Fruit fly (Drosophila melanogaster) whole organism, embryonic: ENCODE measurements around the gene Dora.

Experiments used
- Asciz ChIP-seq: fragments of 200-800 bp; sonication (Bioruptor generic); optimal IDR thresholded peaks from 2 replicates; lab custom pipeline; 2017; ENCODE audit warnings: missing biosample characterization, mild to moderate bottlenecking, missing genetic modification characterization, missing genetic modification reagents
- Atf-2 ChIP-seq: fragments of 200-800 bp; sonication (Bioruptor generic); optimal IDR thresholded peaks from 2 replicates; lab custom pipeline; 2016; ENCODE audit warnings: missing biosample characterization, missing genetic modification characterization
- BtbVII ChIP-seq: fragments of 200-800 bp; sonication (Bioruptor generic); optimal IDR thresholded peaks from 3 replicates; lab custom pipeline; 2017; ENCODE audit warnings: missing biosample characterization, mild to moderate bottlenecking, missing genetic modification characterization
- CG10209 ChIP-seq: fragments of 200-800 bp; sonication (Bioruptor generic); optimal IDR thresholded peaks from 3 replicates; lab custom pipeline; 2017; ENCODE audit warnings: missing biosample characterization, mild to moderate bottlenecking, missing genetic modification characterization, missing genetic modification reagents
- CG10267 ChIP-seq: fragments of 200-800 bp; sonication (Bioruptor generic); optimal IDR thresholded peaks from 2 replicates; lab custom pipeline; 2018; ENCODE audit warnings: missing biosample characterization, mild to moderate bottlenecking, missing genetic modification characterization, moderate library complexity
- CG11398 ChIP-seq: fragments of 200-800 bp; sonication (Bioruptor generic); optimal IDR thresholded peaks from 2 replicates; lab custom pipeline; 2016; ENCODE audit warnings: missing biosample characterization, missing genetic modification characterization
- CG11456 ChIP-seq: fragments of 200-800 bp; sonication (Bioruptor generic); IDR thresholded peaks from 3 replicates; pipeline ENCODE4 v1.3.6; 2022; ENCODE audit warnings: missing biosample characterization, missing genetic modification characterization
- CG11723 ChIP-seq: fragments of 200-800 bp; sonication (Bioruptor generic); optimal IDR thresholded peaks from 2 replicates; lab custom pipeline; 2017; ENCODE audit warnings: missing biosample characterization, mild to moderate bottlenecking, missing genetic modification characterization
- CG12155 ChIP-seq: fragments of 200-800 bp; sonication (Bioruptor generic); optimal IDR thresholded peaks from 3 replicates; lab custom pipeline; 2016; ENCODE audit warnings: missing biosample characterization, missing genetic modification characterization
- CG12219 ChIP-seq: fragments of 200-800 bp; sonication (Bioruptor generic); optimal IDR thresholded peaks from 3 replicates; lab custom pipeline; 2018; ENCODE audit warnings: missing biosample characterization, mild to moderate bottlenecking, missing genetic modification characterization
- CG12744 ChIP-seq: fragments of 200-800 bp; sonication (Bioruptor generic); optimal IDR thresholded peaks from 2 replicates; lab custom pipeline; 2016; ENCODE audit warnings: missing biosample characterization, missing genetic modification characterization
- CG12942 ChIP-seq: fragments of 200-800 bp; sonication (Bioruptor generic); optimal IDR thresholded peaks from 3 replicates; lab custom pipeline; 2016; ENCODE audit warnings: missing biosample characterization, missing genetic modification characterization
- CG13123 ChIP-seq: fragments of 200-800 bp; sonication (Bioruptor generic); optimal IDR thresholded peaks from 2 replicates; lab custom pipeline; 2016; ENCODE audit warnings: missing biosample characterization, missing genetic modification characterization
- CG13624 ChIP-seq: fragments of 200-800 bp; sonication (Bioruptor generic); optimal IDR thresholded peaks from 2 replicates; lab custom pipeline; 2016; ENCODE audit warnings: missing biosample characterization, missing genetic modification characterization
- CG14441 ChIP-seq: fragments of 200-800 bp; sonication (Bioruptor generic); IDR thresholded peaks from 2 replicates; pipeline ENCODE4 v1.3.6; 2022; ENCODE audit warnings: missing biosample characterization, missing genetic modification characterization
- CG14667 ChIP-seq: fragments of 200-800 bp; sonication (Bioruptor generic); IDR thresholded peaks from 2 replicates; pipeline ENCODE4 v1.3.6; 2022; ENCODE audit warnings: missing biosample characterization, missing genetic modification characterization
- CG17612 ChIP-seq: fragments of 200-800 bp; sonication (Bioruptor generic); IDR thresholded peaks from 2 replicates; pipeline ENCODE4 v1.3.6; 2022; ENCODE audit warnings: missing biosample characterization, missing genetic modification characterization
- CG2129 ChIP-seq: fragments of 200-800 bp; sonication (Bioruptor generic); IDR thresholded peaks from 2 replicates; pipeline ENCODE4 v1.3.6; 2022; ENCODE audit warnings: missing biosample characterization, missing genetic modification characterization; ENCODE audit not compliant: partially characterized antibody
- CG2875 ChIP-seq: fragments of 200-800 bp; sonication (Bioruptor generic); optimal IDR thresholded peaks from 2 replicates; lab custom pipeline; 2017; ENCODE audit warnings: missing biosample characterization, mild to moderate bottlenecking, missing genetic modification characterization, missing genetic modification reagents
- CG32532 ChIP-seq: fragments of 200-800 bp; sonication (Bioruptor generic); IDR thresholded peaks from 2 replicates; pipeline ENCODE4 v1.3.6; 2022; ENCODE audit warnings: missing biosample characterization, missing genetic modification characterization
- CG32767 ChIP-seq: fragments of 200-800 bp; sonication (Bioruptor generic); IDR thresholded peaks from 2 replicates; pipeline ENCODE4 v1.3.6; 2022; ENCODE audit warnings: missing biosample characterization, missing genetic modification characterization
- CG3407 ChIP-seq: fragments of 200-800 bp; sonication (Bioruptor generic); optimal IDR thresholded peaks from 2 replicates; lab custom pipeline; 2018; ENCODE audit warnings: missing biosample characterization, mild to moderate bottlenecking, missing genetic modification characterization
- CG4707 ChIP-seq: fragments of 200-800 bp; sonication (Bioruptor generic); optimal IDR thresholded peaks from 2 replicates; lab custom pipeline; 2018; ENCODE audit warnings: missing biosample characterization, mild to moderate bottlenecking, missing genetic modification characterization, moderate library complexity
- CG5245 ChIP-seq: fragments of 200-800 bp; sonication (Bioruptor generic); optimal IDR thresholded peaks from 3 replicates; lab custom pipeline; 2016; ENCODE audit warnings: missing biosample characterization, missing genetic modification characterization
- CG6654 ChIP-seq: fragments of 200-800 bp; sonication (Bioruptor generic); optimal IDR thresholded peaks from 2 replicates; lab custom pipeline; 2017; ENCODE audit warnings: missing biosample characterization, mild to moderate bottlenecking, missing genetic modification characterization
- CTCF ChIP-seq: fragments of 200-800 bp; sonication (Bioruptor generic); optimal IDR thresholded peaks from 2 replicates; lab custom pipeline; 2017; ENCODE audit warnings: missing biosample characterization, mild to moderate bottlenecking, missing genetic modification characterization, moderate library complexity
- Deaf1 ChIP-seq: fragments of 200-800 bp; optimal IDR thresholded peaks from 3 replicates; lab custom pipeline; 2019; ENCODE audit warnings: missing biosample characterization, mild to moderate bottlenecking, missing genetic modification characterization, moderate library complexity
- Ets65A ChIP-seq: fragments of 200-800 bp; sonication (Bioruptor generic); peaks from one replicate; lab custom pipeline; 2016; ENCODE audit warnings: missing biosample characterization, missing genetic modification characterization
- Gsc ChIP-seq: fragments of 200-800 bp; sonication (Bioruptor generic); IDR thresholded peaks from 2 replicates; pipeline ENCODE4 v1.3.6; 2022; ENCODE audit warnings: missing biosample characterization, missing genetic modification characterization
- Gug ChIP-seq: fragments of 200-800 bp; sonication (Bioruptor generic); IDR thresholded peaks from 4 replicates; pipeline ENCODE4 v1.3.6; 2022; ENCODE audit warnings: missing biosample characterization, missing genetic modification characterization
- Hey ChIP-seq: fragments of 200-800 bp; sonication (Bioruptor generic); optimal IDR thresholded peaks from 3 replicates; lab custom pipeline; 2018; ENCODE audit warnings: missing biosample characterization, mild to moderate bottlenecking, missing genetic modification characterization
- HmgZ ChIP-seq: fragments of 200-800 bp; sonication (Bioruptor generic); optimal IDR thresholded peaks from 2 replicates; lab custom pipeline; 2018; ENCODE audit warnings: missing biosample characterization, mild to moderate bottlenecking, missing genetic modification characterization
- Myb ChIP-seq: fragments of 200-800 bp; sonication (Bioruptor generic); optimal IDR thresholded peaks from 2 replicates; lab custom pipeline; 2016; ENCODE audit warnings: missing biosample characterization, missing genetic modification characterization
- Nf-YC ChIP-seq: fragments of 200-800 bp; optimal IDR thresholded peaks from 3 replicates; lab custom pipeline; 2019; ENCODE audit warnings: missing biosample characterization, mild to moderate bottlenecking, missing genetic modification characterization, moderate library complexity
- Ravus ChIP-seq: fragments of 200-800 bp; sonication (Bioruptor generic); IDR thresholded peaks from 2 replicates; pipeline ENCODE4 v1.3.6; 2022; ENCODE audit warnings: missing biosample characterization, missing genetic modification characterization
- Six4 ChIP-seq: fragments of 200-800 bp; sonication (Bioruptor generic); optimal IDR thresholded peaks from 2 replicates; lab custom pipeline; 2016; ENCODE audit warnings: missing biosample characterization, missing genetic modification characterization
- Sox102F ChIP-seq: fragments of 200-800 bp; sonication (Bioruptor generic); optimal IDR thresholded peaks from 2 replicates; lab custom pipeline; 2018; ENCODE audit warnings: missing biosample characterization, mild to moderate bottlenecking, missing genetic modification characterization, moderate library complexity
- amos ChIP-seq: fragments of 200-800 bp; sonication (Bioruptor generic); IDR thresholded peaks from 2 replicates; pipeline ENCODE4 v1.3.6; 2022; ENCODE audit warnings: missing biosample characterization, missing genetic modification characterization; ENCODE audit not compliant: partially characterized antibody
- ase ChIP-seq: fragments of 200-800 bp; sonication (Bioruptor generic); IDR thresholded peaks from 3 replicates; pipeline ENCODE4 v1.3.6; 2022; ENCODE audit warnings: missing biosample characterization, missing genetic modification characterization
- az2 ChIP-seq: fragments of 200-800 bp; sonication (Bioruptor generic); optimal IDR thresholded peaks from 3 replicates; lab custom pipeline; 2016; ENCODE audit warnings: missing biosample characterization, missing genetic modification characterization
- bbx ChIP-seq: fragments of 200-800 bp; sonication (Bioruptor generic); IDR thresholded peaks from 2 replicates; pipeline ENCODE4 v1.3.6; 2022; ENCODE audit warnings: missing biosample characterization, missing genetic modification characterization; ENCODE audit not compliant: partially characterized antibody
- bigmax ChIP-seq: fragments of 200-800 bp; sonication (Bioruptor generic); optimal IDR thresholded peaks from 2 replicates; lab custom pipeline; 2018; ENCODE audit warnings: missing biosample characterization, mild to moderate bottlenecking, missing genetic modification characterization
- crc ChIP-seq: fragments of 200-800 bp; sonication (Bioruptor generic); optimal IDR thresholded peaks from 2 replicates; lab custom pipeline; 2016; ENCODE audit warnings: missing biosample characterization, missing genetic modification characterization
- dpn ChIP-seq, 2 experiments: fragments of 200-800 bp; sonication (Bioruptor generic); optimal IDR thresholded peaks; 3 replicates each; lab custom pipeline; 2016; ENCODE audit warnings: missing biosample characterization in 2 of 2, missing genetic modification characterization in 2 of 2
- lab ChIP-seq: fragments of 200-800 bp; sonication (Bioruptor generic); optimal IDR thresholded peaks from 3 replicates; lab custom pipeline; 2017; ENCODE audit warnings: missing biosample characterization, missing genetic modification characterization, mild to moderate bottlenecking, moderate library complexity, missing genetic modification reagents
- odd ChIP-seq: fragments of 200-800 bp; sonication (Bioruptor generic); optimal IDR thresholded peaks from 2 replicates; lab custom pipeline; 2017; ENCODE audit warnings: missing biosample characterization, mild to moderate bottlenecking, missing genetic modification characterization
- pfk ChIP-seq: fragments of 200-800 bp; sonication (Bioruptor generic); optimal IDR thresholded peaks from 2 replicates; lab custom pipeline; 2018; ENCODE audit warnings: missing biosample characterization, mild to moderate bottlenecking, missing genetic modification characterization, moderate library complexity
- ro ChIP-seq: fragments of 200-800 bp; sonication (Bioruptor generic); IDR thresholded peaks from 2 replicates; pipeline ENCODE4 v1.3.6; 2022; ENCODE audit warnings: missing biosample characterization, missing genetic modification characterization
- vfl ChIP-seq: fragments of 200-800 bp; sonication (Bioruptor generic); optimal IDR thresholded peaks from 2 replicates; lab custom pipeline; 2016; ENCODE audit warnings: missing biosample characterization, missing genetic modification characterization
- zen ChIP-seq: fragments of 200-800 bp; sonication (Bioruptor generic); optimal IDR thresholded peaks from 3 replicates; lab custom pipeline; 2018; ENCODE audit warnings: missing biosample characterization, mild to moderate bottlenecking, missing genetic modification characterization, moderate library complexity

Gene Dora

DNA sequence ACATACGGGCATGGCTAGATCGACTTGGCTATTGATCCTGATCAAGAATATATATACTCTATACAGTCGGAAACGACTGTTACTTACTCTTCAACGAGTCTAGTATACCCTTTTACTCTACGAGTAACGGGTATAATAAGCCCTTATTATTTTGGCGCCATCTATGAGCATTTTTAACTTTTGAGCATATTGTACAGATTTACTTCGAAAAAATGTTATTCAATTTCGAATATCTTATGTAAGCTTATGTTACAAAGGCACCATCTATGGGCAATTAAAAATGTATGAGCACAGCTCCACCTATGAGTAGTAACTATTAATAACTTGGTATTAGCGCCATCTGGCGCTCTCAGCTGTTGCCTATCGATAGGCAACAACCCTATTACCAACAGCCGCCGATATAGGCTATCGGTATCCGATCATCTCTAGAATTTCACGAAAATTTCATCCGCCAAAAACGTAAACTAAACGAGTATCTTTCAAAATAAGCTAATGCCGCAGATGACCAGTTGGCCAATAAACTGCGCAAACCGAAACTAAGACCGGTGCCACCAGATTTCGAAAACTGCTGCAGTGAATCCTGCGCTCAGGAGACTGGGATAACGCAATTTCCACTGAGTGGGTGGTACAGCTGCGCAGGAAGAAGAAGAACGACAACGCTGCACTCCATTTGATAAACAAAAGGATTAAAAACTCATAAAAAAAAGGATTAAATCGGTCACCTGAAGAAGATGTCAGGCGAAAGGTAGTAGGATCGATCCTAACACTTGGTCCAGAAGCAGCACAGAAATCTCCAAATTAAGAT is 20.3 kb upstream of the Dora start, which contains the start of gene htk (continued):
- TF ChIP-seq dpn (GFP tag; optimal IDR thresholded peaks at IDR 0.05; lab: Kevin White, UChicago) (peak; percentile 75 to 81), lab (peak; percentile 49), Myb (GFP tag; lab: Kevin White, UChicago) (peak; percentile 71), CG12155 (GFP tag; lab: Kevin White, UChicago) (peak; percentile 59), Ravus (GFP tag; lab: Robert Waterston, UW) (no peak), Sox102F (GFP tag; lab: Kevin White, UChicago) (peak; percentile 65), odd (GFP tag; lab: Kevin White, UChicago) (no peak), CG6654 (no peak), CG13624 (GFP tag; lab: Kevin White, UChicago) (peak; percentile 79), CG2875 (GFP tag; lab: Kevin White, UChicago) (peak; percentile 49), CG32532 (peak; percentile 87), CG14441 (GFP tag; lab: Robert Waterston, UW) (peak; percentile 52), CG10267 (tag; lab: Kevin White, UChicago) (peak; percentile 74), CG12219 (no peak), zen (tag; lab: Kevin White, UChicago) (peak; percentile 72), pfk (peak; percentile 31), CG17612 (peak; percentile 41; the same call in 1 of the 2 replicates), Ets65A (peak; percentile 93), Hey (tag; lab: Kevin White, UChicago) (no peak), CG3407 (GFP tag; lab: Kevin White, UChicago) (peak; percentile 27), CG11398 (GFP tag; lab: Kevin White, UChicago) (peak; percentile 31), BtbVII (GFP tag; lab: Kevin White, UChicago) (no peak), bigmax (GFP tag; lab: Kevin White, UChicago) (no peak), CG14667 (GFP tag; lab: Robert Waterston, UW) (peak; percentile 55), amos (peak; percentile 97), ase (GFP tag; lab: Robert Waterston, UW) (peak; percentile 62; the same call in 2 of the 3 replicates), CG12942 (peak; percentile 53), CG12744 (GFP tag; lab: Kevin White, UChicago) (peak; percentile 74), CG11723 (GFP tag; lab: Kevin White, UChicago) (peak; percentile 6), CG10209 (GFP tag; lab: Kevin White, UChicago) (peak; percentile 55), Six4 (GFP tag; lab: Kevin White, UChicago) (peak; percentile 41), CG5245 (GFP tag; lab: Kevin White, UChicago) (peak; percentile 83), HmgZ (tag; lab: Kevin White, UChicago) (peak; percentile 73), CG32767 (no peak), Atf-2 (GFP tag; lab: Kevin White, UChicago) (peak; percentile 65), Deaf1 (tag; lab: Kevin White, UChicago) (peak; percentile 59), CG4707 (GFP tag; lab: Kevin White, UChicago) (peak; percentile 12), CG2129 (GFP tag; lab: Robert Waterston, UW) (peak; percentile 61), Gsc (no peak), Nf-YC (tag; lab: Kevin White, UChicago) (peak; percentile 60), crc (no peak), CTCF (GFP tag; lab: Kevin White, UChicago) (peak; percentile 99), Gug (GFP tag; lab: Robert Waterston, UW) (peak; percentile 58; the same call in 3 of the 4 replicates), CG11456 (peak; percentile 95), CG13123 (peak; percentile 28), Asciz (GFP tag; lab: Kevin White, UChicago) (peak; percentile 43), vfl (GFP tag; lab: Kevin White, UChicago) (peak; percentile 18), az2 (GFP tag; lab: Kevin White, UChicago) (peak; percentile 76), ro (GFP tag; lab: Robert Waterston, UW) (no peak), bbx (GFP tag; lab: Robert Waterston, UW) (peak; percentile 96)
